Fruit fly (Drosophila melanogaster): ENCODE data around the gene CG31668.
A peak's percentile ranks its signal among the peaks of the same experiment; 100 is the strongest.

The CG31668 gene

dm6 chr2L:2175090-2175830 lies 30.7 kb downstream of the CG31668 start (continued):
- no peak for TF ChIP-seq usp (GFP tag; optimal IDR thresholded peaks at IDR 0.05)
- no peak for TF ChIP-seq scrt (GFP tag; optimal IDR thresholded peaks at IDR 0.05)
- no peak for TF ChIP-seq Dll (GFP tag; IDR thresholded peaks at IDR 0.05; ENCODE audit: partially characterized antibody)
- TF ChIP-seq vfl (GFP tag; optimal IDR thresholded peaks at IDR 0.05) = no peak
- no peak for TF ChIP-seq Mad (GFP tag; optimal IDR thresholded peaks at IDR 0.05)
- no peak for TF ChIP-seq Tbp (GFP tag; optimal IDR thresholded peaks at IDR 0.05)
- no peak for TF ChIP-seq CG32532 (GFP tag; IDR thresholded peaks at IDR 0.05)
- no peak for TF ChIP-seq trem (tag; optimal IDR thresholded peaks at IDR 0.05)
- no peak for TF ChIP-seq Ravus (GFP tag; IDR thresholded peaks at IDR 0.05)
- no peak for TF ChIP-seq pnt (GFP tag; optimal IDR thresholded peaks at IDR 0.05)
- TF ChIP-seq CG17802 (tag; optimal IDR thresholded peaks at IDR 0.05) = no peak
- no peak for TF ChIP-seq pum (GFP tag; optimal IDR thresholded peaks at IDR 0.05)
- TF ChIP-seq CoRest (tag; optimal IDR thresholded peaks at IDR 0.05) = no peak
- peak; percentile 2 for TF ChIP-seq gem (tag; optimal IDR thresholded peaks at IDR 0.05)
- no peak for TF ChIP-seq klu (GFP tag; IDR thresholded peaks at IDR 0.05)
- TF ChIP-seq tap (tag; optimal IDR thresholded peaks at IDR 0.05) = no peak
- no peak for TF ChIP-seq dpn (GFP tag; optimal IDR thresholded peaks at IDR 0.05)
- no peak for TF ChIP-seq MESR4 (GFP tag; optimal IDR thresholded peaks at IDR 0.05)
- TF ChIP-seq NFAT (GFP tag; IDR thresholded peaks at IDR 0.05) = no peak
- peak in 1 of 2 experiments; percentile 54 for TF ChIP-seq Hr78 (GFP tag; optimal IDR thresholded peaks at IDR 0.05)
- TF ChIP-seq Poxn (GFP tag; IDR thresholded peaks at IDR 0.05) = no peak
- peak in 1 of 2 experiments; percentile 94 for TF ChIP-seq Eip74EF (GFP tag; optimal IDR thresholded peaks at IDR 0.05)
- TF ChIP-seq CG16863 (GFP tag; optimal IDR thresholded peaks at IDR 0.05) = no peak
- TF ChIP-seq CG9876 (GFP tag; optimal IDR thresholded peaks at IDR 0.05) = no peak
- no peak for TF ChIP-seq CG15514 (GFP tag; optimal IDR thresholded peaks at IDR 0.05)
- TF ChIP-seq Hmr (GFP tag; optimal IDR thresholded peaks at IDR 0.05) = no peak
- no peak for TF ChIP-seq br (optimal IDR thresholded peaks at IDR 0.05)
- TF ChIP-seq B-H2 (GFP tag; optimal IDR thresholded peaks at IDR 0.05) = no peak
- no peak for TF ChIP-seq CG4617 (GFP tag; optimal IDR thresholded peaks at IDR 0.05; ENCODE audit: borderline replicate concordance)
- TF ChIP-seq hbn (GFP tag; IDR thresholded peaks at IDR 0.05; ENCODE audit: partially characterized antibody) = no peak
- 0 out of 3 replicates have a peak, but pooled peaks have one; percentile 11 for TF ChIP-seq knrl (GFP tag; IDR thresholded peaks at IDR 0.05; ENCODE audit: partially characterized antibody)
- no peak for TF ChIP-seq Atf-2 (GFP tag; optimal IDR thresholded peaks at IDR 0.05)
- TF ChIP-seq Pdp1 (GFP tag; optimal IDR thresholded peaks at IDR 0.05) = peak in 1 of 2 experiments; percentile 1
- no peak for TF ChIP-seq CG11085 (GFP tag; IDR thresholded peaks at IDR 0.05)
- no peak for TF ChIP-seq CHES-1-like (GFP tag; optimal IDR thresholded peaks at IDR 0.05)
- peak; percentile 58 for TF ChIP-seq vvl (GFP tag; IDR thresholded peaks at IDR 0.05)
- TF ChIP-seq dan (GFP tag; IDR thresholded peaks at IDR 0.05) = no peak
- 0 out of 3 replicates have a peak, but pooled peaks have one; percentile 8 for TF ChIP-seq row (GFP tag; IDR thresholded peaks at IDR 0.05)

dm6 chr2L:2173604-2174003 lies 32.4 kb downstream of the CG31668 start:
- TF ChIP-seq fu2 (GFP tag; optimal IDR thresholded peaks at IDR 0.05) (no peak), CG10321 (GFP tag; IDR thresholded peaks at IDR 0.05) (peak; percentile 18; the same call in 1 of the 2 replicates), Dbx (GFP tag; IDR thresholded peaks at IDR 0.05) (0 out of 3 replicates have a peak, but pooled peaks have one; percentile 9), ap (GFP tag; IDR thresholded peaks at IDR 0.05) (no peak), CG1832 (GFP tag; optimal IDR thresholded peaks at IDR 0.05) (peak; percentile 49), cg (GFP tag; optimal IDR thresholded peaks at IDR 0.05) (peak; percentile 7), Pdp1 (GFP tag; optimal IDR thresholded peaks at IDR 0.05) (peak in 1 of 2 experiments; percentile 87), CG18599 (GFP tag; optimal IDR thresholded peaks at IDR 0.05) (no peak), CG13894 (tag; optimal IDR thresholded peaks at IDR 0.05) (peak; percentile 18), H15 (GFP tag; IDR thresholded peaks at IDR 0.05) (no peak), Trl (optimal IDR thresholded peaks at IDR 0.05) (peak; percentile 1 to 25), Trl (GFP tag; optimal IDR thresholded peaks at IDR 0.05) (no peak), CG8944 (GFP tag; optimal IDR thresholded peaks at IDR 0.05) (no peak), Doc3 (GFP tag; IDR thresholded peaks at IDR 0.05; ENCODE audit: partially characterized antibody) (no peak), Hsf (GFP tag; optimal IDR thresholded peaks at IDR 0.05) (no peak)
